Fruit fly (Drosophila melanogaster): ENCODE measurements around the gene CG17770.

DNA sequence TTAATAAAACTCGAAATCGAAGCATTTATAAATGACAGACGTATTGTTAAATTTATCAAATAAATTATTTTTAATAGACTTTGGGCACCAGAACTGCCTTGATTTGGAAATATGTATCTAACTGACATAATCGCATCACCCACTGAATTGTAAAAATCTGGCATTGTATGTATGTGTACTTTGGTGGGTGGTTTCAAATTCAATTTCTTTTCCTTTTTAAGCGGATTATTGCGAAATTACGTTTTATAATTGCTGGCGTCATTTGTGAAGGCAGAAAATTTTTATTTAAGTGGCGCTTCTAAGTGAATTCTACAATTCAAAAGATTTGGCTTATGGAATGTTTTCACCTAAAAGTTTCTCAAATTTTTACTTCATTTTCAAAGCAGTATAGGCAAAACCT, 33.5 kb upstream of the CG17770 start, which contains the start of gene CG4956:
- no peak for TF ChIP-seq EcR (GFP tag; optimal IDR thresholded peaks at IDR 0.05)
- TF ChIP-seq Dll (optimal IDR thresholded peaks at IDR 0.05): no peak
- TF ChIP-seq pan (optimal IDR thresholded peaks at IDR 0.05): no peak
- TF ChIP-seq CG8478 (optimal IDR thresholded peaks at IDR 0.05): no peak
- TF ChIP-seq usp (GFP tag; optimal IDR thresholded peaks at IDR 0.05): no peak
- TF ChIP-seq psq (optimal IDR thresholded peaks at IDR 0.05): no peak
